Fruit fly (Drosophila melanogaster) whole organism, embryonic: ENCODE results near the gene Nepl13.
A peak's percentile ranks its signal among the peaks of the same experiment; 100 is the strongest.

ENCODE experiments used
- Ada2b ChIP-seq: fragments of 200-800 bp; sonication (Bioruptor generic); IDR thresholded peaks from 2 replicates; pipeline ENCODE4 v1.3.6; 2022; ENCODE audit warnings: missing biosample characterization, missing genetic modification characterization
- CG15011 ChIP-seq: fragments of 200-800 bp; sonication (Bioruptor generic); optimal IDR thresholded peaks from 3 replicates; lab custom pipeline; 2018; ENCODE audit warnings: missing biosample characterization, mild to moderate bottlenecking, missing genetic modification characterization
- CG2199 ChIP-seq: fragments of 200-800 bp; sonication (Bioruptor generic); IDR thresholded peaks from 3 replicates; pipeline ENCODE4 v1.3.6; 2022; ENCODE audit warnings: missing biosample characterization, missing genetic modification characterization
- CG31365 ChIP-seq: fragments of 200-800 bp; sonication (Bioruptor generic); optimal IDR thresholded peaks from 2 replicates; lab custom pipeline; 2018; ENCODE audit warnings: missing biosample characterization, mild to moderate bottlenecking, missing genetic modification characterization
- CG4328 ChIP-seq: fragments of 200-800 bp; sonication (Bioruptor generic); optimal IDR thresholded peaks from 3 replicates; lab custom pipeline; 2017; ENCODE audit warnings: missing biosample characterization, missing genetic modification reagents, missing genetic modification characterization
- CG7963 ChIP-seq: fragments of 200-800 bp; sonication (Bioruptor generic); IDR thresholded peaks from 3 replicates; pipeline ENCODE4 v1.3.6; 2022; ENCODE audit warnings: missing biosample characterization, missing genetic modification characterization; ENCODE audit not compliant: partially characterized antibody
- CG9437 ChIP-seq: fragments of 200-800 bp; sonication (Bioruptor generic); optimal IDR thresholded peaks from 2 replicates; lab custom pipeline; 2018; ENCODE audit warnings: missing biosample characterization, mild to moderate bottlenecking, missing genetic modification characterization
- D ChIP-seq, 2 experiments: fragments of 200-800 bp in 1 of 2; fragments of >200 bp in 1 of 2; sonication (Bioruptor generic) in 1 of 2; optimal IDR thresholded peaks; 2 replicates in 1 of 2; 3 replicates in 1 of 2; lab custom pipeline; 2017; ENCODE audit warnings: mild to moderate bottlenecking in 1 of 2, missing biosample characterization in 1 of 2, missing genetic modification characterization in 1 of 2, missing genetic modification reagents in 1 of 2
- D19A ChIP-seq: fragments of 200-800 bp; optimal IDR thresholded peaks from 3 replicates; lab custom pipeline; 2019; ENCODE audit warnings: missing biosample characterization, mild to moderate bottlenecking, missing genetic modification characterization, moderate library complexity
- Ets65A ChIP-seq: fragments of 200-800 bp; sonication (Bioruptor generic); peaks from one replicate; lab custom pipeline; 2016; ENCODE audit warnings: missing biosample characterization, missing genetic modification characterization
- Hey ChIP-seq: fragments of 200-800 bp; sonication (Bioruptor generic); optimal IDR thresholded peaks from 3 replicates; lab custom pipeline; 2018; ENCODE audit warnings: missing biosample characterization, mild to moderate bottlenecking, missing genetic modification characterization
- Hr51 ChIP-seq, 2 experiments: fragments of 200-800 bp; sonication (Bioruptor generic); optimal IDR thresholded peaks; 2 replicates in 1 of 2; 3 replicates in 1 of 2; lab custom pipeline; 2016 to 2018; ENCODE audit warnings: missing biosample characterization in 2 of 2, missing genetic modification characterization in 2 of 2, mild to moderate bottlenecking in 1 of 2, moderate library complexity in 1 of 2
- Lhr ChIP-seq: fragments of 200-800 bp; sonication (Bioruptor generic); optimal IDR thresholded peaks from 3 replicates; lab custom pipeline; 2017; ENCODE audit warnings: mild to moderate bottlenecking, missing biosample characterization, missing genetic modification reagents, missing genetic modification characterization
- Med ChIP-seq: fragments of 200-800 bp; sonication (Bioruptor generic); peaks from one replicate; lab custom pipeline; 2016; ENCODE audit warnings: missing biosample characterization, missing genetic modification characterization, mild to moderate bottlenecking, inconsistent platforms, moderate library complexity
- TFAM ChIP-seq: fragments of 200-800 bp; sonication (Bioruptor generic); optimal IDR thresholded peaks from 2 replicates; lab custom pipeline; 2017; ENCODE audit warnings: missing biosample characterization, missing genetic modification characterization, inconsistent platforms
- Taf1 ChIP-seq: fragments of 200-800 bp; sonication (Bioruptor generic); IDR thresholded peaks from 2 replicates; pipeline ENCODE4 v1.3.6; 2022; ENCODE audit warnings: missing biosample characterization, missing genetic modification characterization
- abd-A ChIP-seq: fragments of 200-800 bp; sonication (Bioruptor generic); optimal IDR thresholded peaks from 3 replicates; lab custom pipeline; 2019; ENCODE audit warnings: missing biosample characterization, mild to moderate bottlenecking, missing genetic modification characterization, moderate library complexity
- dysf ChIP-seq: fragments of 200-800 bp; sonication (Bioruptor generic); IDR thresholded peaks from 3 replicates; pipeline ENCODE4 v1.3.6; 2022; ENCODE audit warnings: missing biosample characterization, missing genetic modification characterization
- eyg ChIP-seq: fragments of 200-800 bp; sonication (Bioruptor generic); optimal IDR thresholded peaks from 3 replicates; lab custom pipeline; 2016; ENCODE audit warnings: missing biosample characterization, missing genetic modification characterization
- gsb-n ChIP-seq: fragments of 200-800 bp; sonication (Bioruptor generic); optimal IDR thresholded peaks from 3 replicates; lab custom pipeline; 2018; ENCODE audit warnings: missing biosample characterization, mild to moderate bottlenecking, missing genetic modification characterization
- kni ChIP-seq: fragments of 200-800 bp; sonication (Bioruptor generic); optimal IDR thresholded peaks from 3 replicates; lab custom pipeline; 2017; ENCODE audit warnings: mild to moderate bottlenecking, missing biosample characterization, missing genetic modification reagents, missing genetic modification characterization
- lov ChIP-seq, 2 experiments: fragments of 200-800 bp in 1 of 2; fragments of >200 bp in 1 of 2; sonication (Bioruptor generic) in 1 of 2; IDR thresholded peaks in 1 of 2; optimal IDR thresholded peaks in 1 of 2; 2 replicates in 1 of 2; 3 replicates in 1 of 2; pipeline versions ENCODE4 v1.3.6 to Lab custom; 2017 to 2022; ENCODE audit warnings: missing biosample characterization in 1 of 2, missing genetic modification characterization in 1 of 2
- luna ChIP-seq: fragments of 200-800 bp; sonication (Bioruptor generic); optimal IDR thresholded peaks from 2 replicates; lab custom pipeline; 2016; ENCODE audit warnings: missing biosample characterization, missing genetic modification characterization
- nerfin-1 ChIP-seq: fragments of 200-800 bp; sonication (Bioruptor generic); optimal IDR thresholded peaks from 3 replicates; lab custom pipeline; 2019; ENCODE audit warnings: missing biosample characterization, mild to moderate bottlenecking, missing genetic modification characterization, moderate library complexity
- oc ChIP-seq: fragments of 200-800 bp; sonication (Bioruptor generic); optimal IDR thresholded peaks from 2 replicates; lab custom pipeline; 2018; ENCODE audit warnings: missing biosample characterization, mild to moderate bottlenecking, missing genetic modification characterization, moderate library complexity
- org-1 ChIP-seq: fragments of 200-800 bp; sonication (Bioruptor generic); optimal IDR thresholded peaks from 2 replicates; lab custom pipeline; 2017; ENCODE audit warnings: missing biosample characterization, missing genetic modification characterization
- pita ChIP-seq: fragments of 200-800 bp; sonication (Bioruptor generic); optimal IDR thresholded peaks from 2 replicates; lab custom pipeline; 2017; ENCODE audit warnings: missing biosample characterization, mild to moderate bottlenecking, missing genetic modification characterization
- pros ChIP-seq: fragments of 200-800 bp; sonication (Bioruptor generic); optimal IDR thresholded peaks from 3 replicates; lab custom pipeline; 2019; ENCODE audit warnings: missing biosample characterization, mild to moderate bottlenecking, missing genetic modification characterization, moderate library complexity
- pum ChIP-seq: fragments of 200-800 bp; sonication (Bioruptor generic); optimal IDR thresholded peaks from 2 replicates; lab custom pipeline; 2016; ENCODE audit warnings: missing biosample characterization, missing genetic modification characterization
- repo ChIP-seq: fragments of 200-800 bp; sonication (Bioruptor generic); optimal IDR thresholded peaks from 2 replicates; lab custom pipeline; 2016; ENCODE audit warnings: missing biosample characterization, missing genetic modification characterization
- row ChIP-seq: fragments of 200-800 bp; sonication (Bioruptor generic); IDR thresholded peaks from 3 replicates; pipeline ENCODE4 v1.3.6; 2022; ENCODE audit warnings: missing biosample characterization, missing genetic modification characterization
- sd ChIP-seq: fragments of 200-800 bp; sonication (Bioruptor generic); optimal IDR thresholded peaks from 3 replicates; lab custom pipeline; 2018; ENCODE audit warnings: missing biosample characterization, mild to moderate bottlenecking, missing genetic modification characterization, moderate library complexity
- sens ChIP-seq: fragments of 200-800 bp; sonication (Bioruptor generic); peaks from one replicate; lab custom pipeline; 2016; ENCODE audit warnings: missing biosample characterization, missing genetic modification characterization
- sima ChIP-seq: fragments of 200-800 bp; sonication (Bioruptor generic); optimal IDR thresholded peaks from 2 replicates; lab custom pipeline; 2016; ENCODE audit warnings: missing biosample characterization, missing genetic modification characterization
- sna ChIP-seq: fragments of 200-800 bp; sonication (Bioruptor generic); IDR thresholded peaks from 2 replicates; pipeline ENCODE4 v1.3.6; 2022; ENCODE audit warnings: missing biosample characterization, missing genetic modification characterization; ENCODE audit not compliant: partially characterized antibody
- sr ChIP-seq: fragments of 200-800 bp; sonication (Bioruptor generic); IDR thresholded peaks from 3 replicates; pipeline ENCODE4 v1.3.6; 2022; ENCODE audit warnings: missing biosample characterization, missing genetic modification characterization
- sug ChIP-seq: fragments of 200-800 bp; optimal IDR thresholded peaks from 2 replicates; lab custom pipeline; 2019; ENCODE audit warnings: missing biosample characterization, mild to moderate bottlenecking, missing genetic modification characterization, moderate library complexity
- tap ChIP-seq: fragments of 200-800 bp; optimal IDR thresholded peaks from 3 replicates; lab custom pipeline; 2019; ENCODE audit warnings: missing biosample characterization, mild to moderate bottlenecking, missing genetic modification characterization, moderate library complexity
- tx ChIP-seq: fragments of 200-800 bp; sonication (Bioruptor generic); optimal IDR thresholded peaks from 2 replicates; lab custom pipeline; 2016; ENCODE audit warnings: missing biosample characterization, missing genetic modification characterization

The Nepl13 gene

dm6 chr3R:22719607-22719949, 41.3 kb downstream of the Nepl13 start (continued):
- no peak for TF ChIP-seq Lhr (GFP tag; lab: Kevin White, UChicago)
- TF ChIP-seq, all 482 proteins: peak for 86

dm6 chr3R:22718937-22719606, 41.8 kb downstream of the Nepl13 start:
- TF ChIP-seq sr (GFP tag; lab: Robert Waterston, UW) (no peak), dysf (GFP tag; lab: Robert Waterston, UW) (no peak), CG4328 (GFP tag; lab: Kevin White, UChicago) (no peak), tap (tag; lab: Kevin White, UChicago) (peak; percentile 13), lov (optimal IDR thresholded peaks at IDR 0.05; lab: Kevin White, UChicago) (no peak), lov (GFP tag; IDR thresholded peaks at IDR 0.05; lab: Robert Waterston, UW) (no peak), Taf1 (GFP tag; lab: Robert Waterston, UW) (no peak), eyg (GFP tag; lab: Kevin White, UChicago) (no peak), row (GFP tag; lab: Robert Waterston, UW) (peak; percentile 41), pum (GFP tag; lab: Kevin White, UChicago) (no peak), sens (GFP tag; lab: Kevin White, UChicago) (peak; percentile 42), Hey (tag; lab: Kevin White, UChicago) (peak; percentile 77), tx (GFP tag; lab: Kevin White, UChicago) (no peak), CG31365 (tag; lab: Kevin White, UChicago) (no peak), kni (GFP tag; lab: Kevin White, UChicago) (peak; percentile 18), TFAM (GFP tag; lab: Kevin White, UChicago) (no peak), repo (GFP tag; lab: Kevin White, UChicago) (no peak), pros (GFP tag; lab: Kevin White, UChicago) (peak; percentile 99), pita (GFP tag; lab: Kevin White, UChicago) (no peak), CG9437 (GFP tag; lab: Kevin White, UChicago) (no peak), sug (tag; lab: Kevin White, UChicago) (no peak), Ets65A (GFP tag; lab: Kevin White, UChicago) (peak; percentile 35), luna (GFP tag; lab: Kevin White, UChicago) (no peak), D (optimal IDR thresholded peaks at IDR 0.05; lab: Kevin White, UChicago) (no peak), D (GFP tag; optimal IDR thresholded peaks at IDR 0.05; lab: Kevin White, UChicago) (no peak), oc (tag; lab: Kevin White, UChicago) (peak; percentile 42), CG15011 (no peak), sd (tag; lab: Kevin White, UChicago) (peak; percentile 73), D19A (peak; percentile 94), gsb-n (tag; lab: Kevin White, UChicago) (peak; percentile 79), Ada2b (GFP tag; lab: Robert Waterston, UW) (no peak), Med (GFP tag; lab: Kevin White, UChicago) (peak; percentile 49), sima (no peak), CG2199 (GFP tag; lab: Robert Waterston, UW) (0 out of 3 replicates have a peak, but pooled peaks have one; percentile 39), CG7963 (no peak), sna (GFP tag; lab: Robert Waterston, UW) (no peak), Hr51 (GFP tag; optimal IDR thresholded peaks at IDR 0.05; lab: Kevin White, UChicago) (no peak), abd-A (peak; percentile 59), nerfin-1 (tag; lab: Kevin White, UChicago) (peak; percentile 98), org-1 (GFP tag; lab: Kevin White, UChicago) (no peak)
